Worm (Caenorhabditis elegans): ENCODE data around the gene srab-10.

DNA sequence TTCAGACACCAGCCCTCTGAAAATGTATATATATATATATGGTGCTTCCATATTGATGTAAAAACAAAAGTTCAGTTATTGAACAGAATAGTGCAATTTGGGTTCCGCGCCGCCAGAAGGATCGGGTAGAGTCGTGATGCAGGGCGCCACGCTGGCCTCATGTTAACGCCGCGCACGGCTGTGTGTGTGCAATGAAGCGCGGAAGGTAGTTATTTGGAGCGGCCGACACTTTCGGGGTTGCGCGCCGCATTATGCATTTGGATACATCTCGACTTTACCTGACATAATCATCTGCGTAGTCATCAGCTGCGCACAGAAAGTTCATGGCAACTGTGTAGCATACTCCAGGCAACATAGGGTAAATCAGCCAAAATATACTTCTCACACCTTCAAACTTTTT lies 37.6 kb downstream of the srab-10 start:
- TF ChIP-seq hlh-1 (tag; optimal IDR thresholded peaks at IDR 0.05): no peak
- TF ChIP-seq elt-1 (tag; optimal IDR thresholded peaks at IDR 0.05; ENCODE audit: borderline replicate concordance, insufficient read depth): no peak
- no peak for TF ChIP-seq ztf-11 (tag; optimal IDR thresholded peaks at IDR 0.05)
- no peak for TF ChIP-seq mls-2 (tag; optimal IDR thresholded peaks at IDR 0.05)
- no peak for TF ChIP-seq sptf-1 (tag; optimal IDR thresholded peaks at IDR 0.05)
- TF ChIP-seq lsy-2 (tag; optimal IDR thresholded peaks at IDR 0.05): no peak
